Worm (Caenorhabditis elegans) whole organism, L3 larva: ENCODE measurements around the gene C08E8.4.

Source experiments
- ZK546.5 ChIP-seq: sonication (generic microtip); optimal IDR thresholded peaks from 2 replicates; lab custom pipeline; 2017; ENCODE audit warnings: missing biosample characterization, missing genetic modification characterization
- ceh-16 ChIP-seq: sonication (generic microtip); optimal IDR thresholded peaks from 2 replicates; lab custom pipeline; 2017; ENCODE audit warnings: missing biosample characterization, missing genetic modification characterization
- ceh-28 ChIP-seq: fragments of 150-350 bp; optimal IDR thresholded peaks from 2 replicates; lab custom pipeline; 2014; ENCODE audit warnings: missing biosample characterization, missing genetic modification reagents, missing genetic modification characterization
- ceh-82 ChIP-seq: fragments of 150-350 bp; optimal IDR thresholded peaks from 2 replicates; lab custom pipeline; 2014; ENCODE audit warnings: missing biosample characterization, missing genetic modification characterization
- ceh-9 ChIP-seq: sonication (generic microtip); optimal IDR thresholded peaks from 2 replicates; lab custom pipeline; 2018; ENCODE audit warnings: missing biosample characterization, missing genetic modification characterization
- daf-12 ChIP-seq: fragments of 150-350 bp; optimal IDR thresholded peaks from 2 replicates; lab custom pipeline; 2014; ENCODE audit warnings: missing biosample characterization, missing genetic modification reagents, missing genetic modification characterization
- egl-27 ChIP-seq: sonication (generic microtip); optimal IDR thresholded peaks from 4 replicates; lab custom pipeline; 2017; ENCODE audit warnings: missing biosample characterization, missing genetic modification reagents, missing genetic modification characterization
- egl-5 ChIP-seq: fragments of 150-350 bp; optimal IDR thresholded peaks from 2 replicates; lab custom pipeline; 2017; ENCODE audit warnings: missing biosample characterization, missing genetic modification reagents, missing genetic modification characterization, inconsistent platforms
- elt-1 ChIP-seq: fragments of 150-350 bp; optimal IDR thresholded peaks from 2 replicates; lab custom pipeline; 2014; ENCODE audit warnings: missing biosample characterization, missing genetic modification characterization
- elt-2 ChIP-seq: sonication (generic microtip); optimal IDR thresholded peaks from 2 replicates; lab custom pipeline; 2016; ENCODE audit warnings: missing genetic modification reagents, mild to moderate bottlenecking, missing genetic modification characterization, missing compliant biosample characterization
- eor-1 ChIP-seq, 2 experiments: fragments of 150-350 bp; optimal IDR thresholded peaks; 2 replicates each; lab custom pipeline; 2014 to 2018; ENCODE audit warnings: missing biosample characterization in 2 of 2, missing genetic modification characterization in 2 of 2
- fkh-10 ChIP-seq: sonication (generic microtip); optimal IDR thresholded peaks from 2 replicates; lab custom pipeline; 2017; ENCODE audit warnings: missing biosample characterization, missing genetic modification reagents, missing genetic modification characterization
- fkh-2 ChIP-seq: fragments of 150-350 bp; optimal IDR thresholded peaks from 2 replicates; lab custom pipeline; 2014; ENCODE audit warnings: missing biosample characterization, missing genetic modification reagents, missing genetic modification characterization
- fos-1 ChIP-seq: fragments of 150-350 bp; optimal IDR thresholded peaks from 2 replicates; lab custom pipeline; 2014; ENCODE audit warnings: missing biosample characterization, missing genetic modification characterization
- hmg-11 ChIP-seq: sonication (generic microtip); optimal IDR thresholded peaks from 2 replicates; lab custom pipeline; 2016; ENCODE audit warnings: missing genetic modification characterization, missing compliant biosample characterization
- jun-1 ChIP-seq: fragments of 150-350 bp; optimal IDR thresholded peaks from 2 replicates; lab custom pipeline; 2014; ENCODE audit warnings: missing biosample characterization, missing genetic modification reagents, missing genetic modification characterization
- lin-15B ChIP-seq: fragments of 150-350 bp; optimal IDR thresholded peaks from 2 replicates; lab custom pipeline; 2014; ENCODE audit warnings: missing biosample characterization, missing genetic modification characterization
- lin-39 ChIP-seq: fragments of 150-350 bp; optimal IDR thresholded peaks from 2 replicates; lab custom pipeline; 2018; ENCODE audit warnings: missing biosample characterization, missing genetic modification reagents, missing genetic modification characterization
- lsy-12 ChIP-seq: sonication (generic microtip); optimal IDR thresholded peaks from 2 replicates; lab custom pipeline; 2016; ENCODE audit warnings: mild to moderate bottlenecking, missing genetic modification characterization, missing compliant biosample characterization
- mdl-1 ChIP-seq: fragments of 150-350 bp; optimal IDR thresholded peaks from 2 replicates; lab custom pipeline; 2014; ENCODE audit warnings: missing biosample characterization, missing genetic modification characterization
- mml-1 ChIP-seq: fragments of 150-350 bp; sonication (generic microtip); optimal IDR thresholded peaks from 3 replicates; lab custom pipeline; 2014; ENCODE audit warnings: missing biosample characterization, missing genetic modification characterization
- nhr-11 ChIP-seq: fragments of 150-350 bp; optimal IDR thresholded peaks from 2 replicates; lab custom pipeline; 2014; ENCODE audit warnings: missing biosample characterization, missing genetic modification characterization
- nhr-23 ChIP-seq: fragments of 150-350 bp; optimal IDR thresholded peaks from 2 replicates; lab custom pipeline; 2014; ENCODE audit warnings: missing biosample characterization, missing genetic modification reagents, missing genetic modification characterization
- nhr-237 ChIP-seq: fragments of 150-350 bp; optimal IDR thresholded peaks from 2 replicates; lab custom pipeline; 2014; ENCODE audit warnings: missing biosample characterization, missing genetic modification characterization
- nhr-25 ChIP-seq: sonication (generic microtip); optimal IDR thresholded peaks from 2 replicates; lab custom pipeline; 2017; ENCODE audit warnings: missing biosample characterization, missing genetic modification characterization
- nhr-28 ChIP-seq: fragments of 150-350 bp; optimal IDR thresholded peaks from 2 replicates; lab custom pipeline; 2014; ENCODE audit warnings: missing biosample characterization, missing genetic modification characterization
- nhr-67 ChIP-seq: fragments of 150-350 bp; optimal IDR thresholded peaks from 2 replicates; lab custom pipeline; 2014; ENCODE audit warnings: missing biosample characterization, missing genetic modification characterization
- nhr-76 ChIP-seq: fragments of 150-350 bp; sonication (generic microtip); optimal IDR thresholded peaks from 5 replicates; lab custom pipeline; 2014; ENCODE audit warnings: missing biosample characterization, missing genetic modification characterization
- nhr-77 ChIP-seq: fragments of 150-350 bp; optimal IDR thresholded peaks from 2 replicates; lab custom pipeline; 2014; ENCODE audit warnings: missing biosample characterization, missing genetic modification characterization
- pha-4 ChIP-seq: fragments of 150-350 bp; optimal IDR thresholded peaks from 2 replicates; lab custom pipeline; 2014; ENCODE audit warnings: missing biosample characterization, missing genetic modification reagents, missing genetic modification characterization
- pqm-1 ChIP-seq: fragments of 150-350 bp; optimal IDR thresholded peaks from 2 replicates; lab custom pipeline; 2017; ENCODE audit warnings: missing biosample characterization, missing genetic modification characterization, inconsistent platforms
- sea-2 ChIP-seq: fragments of 150-350 bp; sonication (generic microtip); optimal IDR thresholded peaks from 4 replicates; lab custom pipeline; 2014; ENCODE audit warnings: missing biosample characterization, missing genetic modification reagents, missing genetic modification characterization
- skn-1 ChIP-seq: fragments of 150-350 bp; optimal IDR thresholded peaks from 2 replicates; lab custom pipeline; 2014; ENCODE audit warnings: missing biosample characterization, missing genetic modification characterization
- snpc-4 ChIP-seq: fragments of 150-350 bp; optimal IDR thresholded peaks from 2 replicates; lab custom pipeline; 2014; ENCODE audit warnings: missing biosample characterization, missing genetic modification characterization
- unc-39 ChIP-seq: sonication (generic microtip); optimal IDR thresholded peaks from 4 replicates; lab custom pipeline; 2017; ENCODE audit warnings: missing biosample characterization, missing genetic modification characterization
- zag-1 ChIP-seq: fragments of 150-350 bp; optimal IDR thresholded peaks from 2 replicates; lab custom pipeline; 2014; ENCODE audit warnings: missing biosample characterization, missing genetic modification characterization
- ztf-11 ChIP-seq: fragments of 150-350 bp; optimal IDR thresholded peaks from 2 replicates; lab custom pipeline; 2014; ENCODE audit warnings: missing biosample characterization, missing genetic modification characterization
- ztf-4 ChIP-seq: fragments of 150-350 bp; optimal IDR thresholded peaks from 2 replicates; lab custom pipeline; 2014; ENCODE audit warnings: missing biosample characterization, missing genetic modification characterization

C08E8.4 gene

ce11 chrV:18371579-18371978, at the start of gene C08E8.4:
C08E8.4 (plus strand) TSS chrV:18371846.
- TF ChIP-seq nhr-25 (no peak), fkh-2 (tag; lab: Kevin White, UChicago) (no peak), elt-1 (tag; lab: Kevin White, UChicago) (no peak), jun-1 (tag; lab: Kevin White, UChicago) (peak; percentile 28), pqm-1 (tag; lab: Kevin White, UChicago) (peak; percentile 80), egl-5 (tag; lab: Kevin White, UChicago) (no peak), nhr-67 (no peak), sea-2 (no peak), pha-4 (tag; lab: Kevin White, UChicago) (peak; percentile 75), hmg-11 (tag; lab: Kevin White, UChicago) (no peak), nhr-76 (tag; lab: Kevin White, UChicago) (no peak), mdl-1 (tag; lab: Kevin White, UChicago) (no peak), ztf-4 (no peak), ceh-16 (tag; lab: Kevin White, UChicago) (no peak), nhr-28 (tag; lab: Kevin White, UChicago) (no peak), elt-2 (peak; percentile 67), ZK546.5 (tag; lab: Kevin White, UChicago) (no peak), egl-27 (tag; lab: Kevin White, UChicago) (no peak), zag-1 (tag; lab: Kevin White, UChicago) (no peak), eor-1 (tag; optimal IDR thresholded peaks at IDR 0.05; lab: Kevin White, UChicago) (no peak), nhr-23 (tag; lab: Kevin White, UChicago) (no peak), lin-39 (tag; lab: Kevin White, UChicago) (no peak), unc-39 (tag; lab: Kevin White, UChicago) (no peak), ceh-9 (tag; lab: Kevin White, UChicago) (no peak), daf-12 (tag; lab: Kevin White, UChicago) (no peak), nhr-77 (tag; lab: Kevin White, UChicago) (no peak)
- TF ChIP-seq, all 47 proteins: peak for 4

- TF ChIP-seq lsy-12 (tag; lab: Kevin White, UChicago) (no peak), pqm-1 (tag; lab: Kevin White, UChicago) (peak; percentile 3), ceh-28 (no peak), zag-1 (tag; lab: Kevin White, UChicago) (no peak), snpc-4 (no peak), fos-1 (tag; lab: Kevin White, UChicago) (no peak), ceh-82 (tag; lab: Kevin White, UChicago) (no peak), elt-2 (peak; percentile 50), skn-1 (tag; lab: Kevin White, UChicago) (no peak), lin-39 (tag; lab: Kevin White, UChicago) (no peak), ceh-16 (tag; lab: Kevin White, UChicago) (no peak)
- TF ChIP-seq, all 47 proteins: peak for 2
Observed at ce11 chrV:18323231-18323630, 48.4 kb upstream of the C08E8.4 start, which contains the start of gene B0462.5. B0462.5 (minus strand) TSS chrV:18323331.

DNA sequence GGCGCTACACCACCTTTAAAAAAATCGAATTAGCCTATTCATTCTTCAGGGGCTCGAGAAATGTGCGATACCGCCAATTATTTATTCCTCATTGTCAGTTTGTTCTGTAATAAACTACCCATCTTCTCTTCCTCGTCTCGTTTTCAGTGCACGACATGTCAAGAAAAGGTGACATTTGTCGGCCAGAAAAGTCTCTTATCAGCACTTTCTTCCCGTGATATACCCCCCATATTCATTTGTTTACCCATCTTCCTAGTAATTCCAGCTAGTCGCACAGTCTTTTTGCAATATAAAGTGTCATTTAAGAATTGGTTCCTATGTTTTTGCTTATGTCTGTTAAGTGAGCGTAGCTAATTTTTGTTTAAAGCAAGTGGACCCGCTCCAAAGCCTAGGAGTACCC, 47.1 kb upstream of the C08E8.4 start:
- TF ChIP-seq jun-1 (tag; lab: Kevin White, UChicago): peak; percentile 51
- no peak for TF ChIP-seq nhr-11 (tag; lab: Kevin White, UChicago)
- peak; percentile 9 for TF ChIP-seq pha-4 (tag; lab: Kevin White, UChicago)
- TF ChIP-seq pqm-1 (tag; lab: Kevin White, UChicago): peak; percentile 15
- peak; percentile 73 for TF ChIP-seq elt-2
- no peak for TF ChIP-seq nhr-77 (tag; lab: Kevin White, UChicago)

DNA sequence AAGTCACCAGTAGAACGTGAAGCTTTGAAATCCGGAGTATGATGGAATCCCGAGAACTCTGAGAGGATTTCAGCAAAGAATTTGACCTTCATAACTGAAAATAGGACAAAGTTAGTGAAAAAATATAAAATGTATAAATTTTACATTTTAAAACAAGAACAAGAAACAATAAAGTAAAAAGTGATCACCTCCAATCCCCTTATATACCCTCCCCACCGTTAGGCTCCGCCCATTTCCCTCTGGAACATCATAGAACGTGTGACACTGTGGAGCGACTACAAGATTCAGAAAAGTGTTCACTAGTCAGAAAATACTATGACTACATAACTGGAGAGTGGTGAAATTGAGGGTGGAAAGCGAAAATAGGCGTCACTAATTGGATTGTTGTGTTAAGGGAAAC, 40.6 kb upstream of the C08E8.4 start, which contains the start of gene B0462.4:
TSS of gene B0462.4 (minus strand) at position 101 of the 400 bp plus-strand sequence.
- TF ChIP-seq lin-39 (tag; lab: Kevin White, UChicago) (no peak), skn-1 (tag; lab: Kevin White, UChicago) (no peak), lin-15B (tag; lab: Kevin White, UChicago) (no peak), sea-2 (no peak), ztf-11 (no peak), nhr-237 (no peak), mdl-1 (tag; lab: Kevin White, UChicago) (no peak), nhr-28 (tag; lab: Kevin White, UChicago) (no peak), ceh-16 (tag; lab: Kevin White, UChicago) (no peak), daf-12 (tag; lab: Kevin White, UChicago) (no peak), egl-5 (tag; lab: Kevin White, UChicago) (no peak), ceh-82 (tag; lab: Kevin White, UChicago) (no peak), hmg-11 (tag; lab: Kevin White, UChicago) (no peak), elt-1 (tag; lab: Kevin White, UChicago) (no peak), eor-1 (tag; optimal IDR thresholded peaks at IDR 0.05; lab: Kevin White, UChicago) (no peak), fkh-10 (no peak), nhr-77 (tag; lab: Kevin White, UChicago) (no peak), mml-1 (tag; lab: Kevin White, UChicago) (no peak)
